Fruit fly (Drosophila melanogaster): ENCODE measurements around the gene Nnk.
A peak's percentile ranks its signal among the peaks of the same experiment; 100 is the strongest.

Nnk gene

DNA sequence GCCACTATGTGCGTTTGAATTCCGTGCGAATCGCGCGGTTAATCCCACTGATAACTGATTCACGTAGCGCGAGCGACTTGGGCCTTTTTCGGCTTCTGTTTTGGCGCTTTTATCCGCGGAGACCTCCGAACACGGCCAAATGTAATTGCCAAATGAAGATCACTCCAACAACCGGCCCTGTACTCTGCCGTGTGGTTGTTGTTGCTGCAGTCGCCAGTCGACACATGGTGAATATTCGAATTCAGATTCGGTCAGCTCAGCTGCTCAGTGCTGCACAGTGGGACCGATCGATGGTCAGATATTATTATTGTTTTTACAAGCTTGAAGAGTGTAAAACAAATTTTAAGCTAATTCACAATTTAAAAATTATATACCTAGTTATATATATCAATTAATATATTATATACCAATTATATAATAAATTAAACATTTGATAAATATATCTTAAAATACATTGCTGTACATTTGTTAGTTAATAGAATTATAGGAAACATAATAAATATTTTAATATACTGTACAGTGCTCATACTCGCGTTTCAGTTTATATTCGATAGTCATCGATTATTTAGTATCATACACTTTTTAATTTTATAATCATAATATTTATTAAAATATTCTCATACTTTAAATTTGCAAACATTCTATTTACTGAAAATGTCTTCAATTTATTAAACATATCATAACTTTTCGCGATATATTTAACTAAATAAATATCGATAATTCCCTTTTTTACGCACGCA, 10.5 kb downstream of the Nnk start, which contains the start of gene CG43102 (continued):
- peak; percentile 72 for TF ChIP-seq CG12391 (tag; optimal IDR thresholded peaks at IDR 0.05)
- peak; percentile 72 for TF ChIP-seq CG18262 (tag; optimal IDR thresholded peaks at IDR 0.05)
- TF ChIP-seq Hsf (GFP tag; optimal IDR thresholded peaks at IDR 0.05): peak; percentile 52
- peak; percentile 43 for TF ChIP-seq Fer2 (tag; optimal IDR thresholded peaks at IDR 0.05)
- peak; percentile 49 for TF ChIP-seq fd96Cb (tag; optimal IDR thresholded peaks at IDR 0.05)
- peak; percentile 73 for TF ChIP-seq CG7839 (tag; optimal IDR thresholded peaks at IDR 0.05)
- TF ChIP-seq Sox100B (GFP tag; optimal IDR thresholded peaks at IDR 0.05): peak; percentile 43
- peak; percentile 71 for TF ChIP-seq Xrp1 (GFP tag; IDR thresholded peaks at IDR 0.05)
- peak; percentile 26 for TF ChIP-seq CG6765 (GFP tag; optimal IDR thresholded peaks at IDR 0.05)
- no peak for TF ChIP-seq CG8290 (GFP tag; optimal IDR thresholded peaks at IDR 0.05)
- TF ChIP-seq CG8290 (tag; optimal IDR thresholded peaks at IDR 0.05): peak in 1 of 2 experiments; percentile 89
- TF ChIP-seq Bteb2 (GFP tag; optimal IDR thresholded peaks at IDR 0.05): peak; percentile 12
- peak; percentile 45 for TF ChIP-seq Dek (tag; optimal IDR thresholded peaks at IDR 0.05)
- no peak for TF ChIP-seq gcm2 (GFP tag; optimal IDR thresholded peaks at IDR 0.05)
- peak; percentile 76 for TF ChIP-seq CG11247 (GFP tag; IDR thresholded peaks at IDR 0.05)
- TF ChIP-seq jigr1 (GFP tag; IDR thresholded peaks at IDR 0.05): no peak; the same call in 2 of the 3 replicates
- TF ChIP-seq nau (GFP tag; optimal IDR thresholded peaks at IDR 0.05): no peak
- peak; percentile 46; the same call in 1 of the 2 replicates for TF ChIP-seq CG3847 (GFP tag; IDR thresholded peaks at IDR 0.05)
- TF ChIP-seq bcd (GFP tag; optimal IDR thresholded peaks at IDR 0.05): peak; percentile 46
- peak; percentile 62; the same call in 1 of the 2 replicates for TF ChIP-seq CG2129 (GFP tag; IDR thresholded peaks at IDR 0.05; ENCODE audit: partially characterized antibody)
- peak; percentile 40 for TF ChIP-seq scrt (GFP tag; optimal IDR thresholded peaks at IDR 0.05)
- TF ChIP-seq Stat92E (GFP tag; optimal IDR thresholded peaks at IDR 0.05): no peak
- TF ChIP-seq salm (tag; optimal IDR thresholded peaks at IDR 0.05): peak; percentile 38
- peak; percentile 31 for TF ChIP-seq MESR4 (GFP tag; optimal IDR thresholded peaks at IDR 0.05)
- TF ChIP-seq sima (GFP tag; optimal IDR thresholded peaks at IDR 0.05): no peak
- peak; percentile 42 for TF ChIP-seq BtbVII (GFP tag; optimal IDR thresholded peaks at IDR 0.05)
- TF ChIP-seq CG15696 (tag; optimal IDR thresholded peaks at IDR 0.05): peak; percentile 43
- TF ChIP-seq sens (GFP tag): peak; percentile 88
- peak; percentile 36 for TF ChIP-seq Nf-YB (GFP tag; optimal IDR thresholded peaks at IDR 0.05)
- TF ChIP-seq CG2712 (tag; optimal IDR thresholded peaks at IDR 0.05): peak; percentile 77
- TF ChIP-seq CG3995 (GFP tag; optimal IDR thresholded peaks at IDR 0.05): peak; percentile 39
- TF ChIP-seq CG9797 (GFP tag; optimal IDR thresholded peaks at IDR 0.05): no peak
- TF ChIP-seq sisA (GFP tag; IDR thresholded peaks at IDR 0.05): peak; percentile 60
- peak; percentile 51 for TF ChIP-seq CG7987 (GFP tag; optimal IDR thresholded peaks at IDR 0.05)
- no peak for TF ChIP-seq CG7928 (GFP tag; optimal IDR thresholded peaks at IDR 0.05)
- peak; percentile 30 for TF ChIP-seq schlank (tag; optimal IDR thresholded peaks at IDR 0.05)
- TF ChIP-seq CG15479 (GFP tag; optimal IDR thresholded peaks at IDR 0.05): no peak
- peak; percentile 42; the same call in 1 of the 2 replicates for TF ChIP-seq Nf-YA (GFP tag; IDR thresholded peaks at IDR 0.05)
- TF ChIP-seq Dfd (GFP tag; optimal IDR thresholded peaks at IDR 0.05): no peak
- peak; percentile 51; the same call in 1 of the 3 replicates for TF ChIP-seq so (GFP tag; IDR thresholded peaks at IDR 0.05)
- TF ChIP-seq Xbp1 (GFP tag; optimal IDR thresholded peaks at IDR 0.05): peak; percentile 73
- TF ChIP-seq CG15601 (tag; optimal IDR thresholded peaks at IDR 0.05): peak; percentile 68
- TF ChIP-seq CG33557 (GFP tag; optimal IDR thresholded peaks at IDR 0.05): peak; percentile 42
- peak; percentile 30 for TF ChIP-seq D19B (GFP tag; optimal IDR thresholded peaks at IDR 0.05)
- no peak for TF ChIP-seq zen (tag; optimal IDR thresholded peaks at IDR 0.05)
- TF ChIP-seq CG15073 (GFP tag; optimal IDR thresholded peaks at IDR 0.05): no peak
- peak; percentile 70; the same call in 2 of the 3 replicates for TF ChIP-seq CG14860 (GFP tag; IDR thresholded peaks at IDR 0.05; ENCODE audit: partially characterized antibody)
- peak; percentile 58 for TF ChIP-seq Abd-B (GFP tag; optimal IDR thresholded peaks at IDR 0.05)
